Worm (Caenorhabditis elegans) whole organism, young adult: Measurements from ENCODE around the gene F35B3.3.

Experiments used
- F10E7.11 ChIP-seq: sonication (generic microtip); optimal IDR thresholded peaks from 2 replicates; lab custom pipeline; 2017; ENCODE audit warnings: mild to moderate bottlenecking, missing genetic modification characterization, moderate library complexity, missing compliant biosample characterization
- T07F8.4 ChIP-seq: sonication (generic microtip); optimal IDR thresholded peaks from 2 replicates; lab custom pipeline; 2016; ENCODE audit warnings: mild to moderate bottlenecking, missing genetic modification characterization, moderate library complexity, missing compliant biosample characterization
- ZK185.1 ChIP-seq: sonication (generic microtip); optimal IDR thresholded peaks from 2 replicates; lab custom pipeline; 2016; ENCODE audit warnings: mild to moderate bottlenecking, missing genetic modification characterization, missing compliant biosample characterization; ENCODE audit not compliant: poor library complexity, severe bottlenecking
- ama-1 ChIP-seq, 3 experiments: fragments of 150-350 bp in 1 of 3; sonication (generic microtip) in 2 of 3; optimal IDR thresholded peaks; 2 replicates each; lab custom pipeline; 2014 to 2018; ENCODE audit warnings: missing biosample characterization in 2 of 3, missing genetic modification characterization in 2 of 3, missing genetic modification reagents in 2 of 3
- dpl-1 ChIP-seq: fragments of 150-350 bp; optimal IDR thresholded peaks from 2 replicates; lab custom pipeline; 2014; ENCODE audit warnings: missing biosample characterization, missing genetic modification reagents, missing genetic modification characterization
- egrh-3 ChIP-seq: fragments of 200-800 bp; sonication (Bioruptor generic); IDR thresholded peaks from 2 replicates; pipeline ENCODE4 v1.3.6; 2022; ENCODE audit warnings: missing genetic modification reagents, missing genetic modification characterization, missing compliant biosample characterization
- nfya-1 ChIP-seq: sonication (generic microtip); optimal IDR thresholded peaks from 2 replicates; lab custom pipeline; 2017; ENCODE audit warnings: antibody characterized with exemption, missing compliant biosample characterization, missing genetic modification characterization, borderline replicate concordance; ENCODE audit not compliant: insufficient read depth
- nhr-27 ChIP-seq: fragments of 200-800 bp; sonication (Bioruptor generic); optimal IDR thresholded peaks from 2 replicates; lab custom pipeline; 2018; ENCODE audit warnings: mild to moderate bottlenecking, missing genetic modification characterization, moderate library complexity, missing compliant biosample characterization
- pha-4 ChIP-seq: fragments of 150-350 bp; sonication (generic microtip); optimal IDR thresholded peaks from 2 replicates; lab custom pipeline; 2014; ENCODE audit warnings: missing biosample characterization, missing genetic modification reagents, missing genetic modification characterization
- sdz-38 ChIP-seq: sonication (generic microtip); optimal IDR thresholded peaks from 2 replicates; lab custom pipeline; 2016; ENCODE audit warnings: missing genotype, missing genetic modification characterization, missing compliant biosample characterization
- snpc-3.4 ChIP-seq: sonication (generic microtip); optimal IDR thresholded peaks from 2 replicates; lab custom pipeline; 2017; ENCODE audit warnings: missing genetic modification characterization, mild to moderate bottlenecking, missing compliant biosample characterization, antibody characterized with exemption, moderate library complexity, missing genotype, missing genetic modification reagents
- unc-130 ChIP-seq: sonication (generic microtip); optimal IDR thresholded peaks from 2 replicates; lab custom pipeline; 2016; ENCODE audit warnings: missing genetic modification reagents, missing genetic modification characterization, missing compliant biosample characterization
- unc-62 ChIP-seq: fragments of 150-350 bp; optimal IDR thresholded peaks from 2 replicates; lab custom pipeline; 2014; ENCODE audit warnings: missing biosample characterization, missing genetic modification reagents, missing genetic modification characterization
- ztf-6 ChIP-seq: fragments of 200-800 bp; sonication (Bioruptor generic); IDR thresholded peaks from 2 replicates; pipeline ENCODE4 v1.3.6; 2022; ENCODE audit warnings: missing genetic modification reagents, missing genetic modification characterization, missing compliant biosample characterization

DNA sequence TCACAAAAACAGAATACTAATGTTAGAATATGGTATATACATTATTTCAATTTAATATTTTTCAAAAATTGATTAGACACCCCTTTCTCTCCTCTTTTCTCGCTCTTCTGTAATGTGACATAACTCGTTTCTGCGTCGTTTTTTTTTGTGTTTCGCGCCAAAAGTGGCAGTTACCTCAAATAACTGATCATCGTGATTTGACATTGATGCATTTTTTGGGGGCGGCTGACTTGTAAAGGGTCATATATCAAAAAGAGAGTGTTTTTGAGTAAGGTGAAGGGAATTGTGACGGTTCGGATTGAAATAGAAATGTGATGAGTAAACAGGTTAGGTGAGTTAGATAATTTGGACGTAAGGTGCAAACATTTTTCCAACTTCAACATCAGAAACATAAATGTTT, 15.3 kb upstream of the F35B3.3 start:
- TF ChIP-seq unc-62 (no peak), snpc-3.4 (no peak), nhr-27 (tag; lab: Kevin White, UChicago) (no peak), F10E7.11 (tag; lab: Kevin White, UChicago) (no peak), nfya-1 (tag; lab: Kevin White, UChicago) (no peak), T07F8.4 (tag; lab: Kevin White, UChicago) (no peak), dpl-1 (GFP tag; lab: Kevin White, UChicago) (no peak), ZK185.1 (no peak), unc-130 (GFP tag; lab: Kevin White, UChicago) (no peak), egrh-3 (GFP tag; lab: Robert Waterston, UW) (no peak), ama-1 (optimal IDR thresholded peaks at IDR 0.05; lab: Kevin White, UChicago) (no peak), ama-1 (GFP tag; optimal IDR thresholded peaks at IDR 0.05; lab: Kevin White, UChicago) (no peak), sdz-38 (no peak), pha-4 (tag; lab: Kevin White, UChicago) (no peak), ztf-6 (GFP tag; lab: Robert Waterston, UW) (no peak)
